Worm (Caenorhabditis elegans) whole organism, L1 larva: ENCODE results near the gene dpf-1.

ENCODE experiments used
- C16A3.4 ChIP-seq: fragments of 150-350 bp; optimal IDR thresholded peaks from 2 replicates; lab custom pipeline; 2014; ENCODE audit warnings: missing biosample characterization, missing genetic modification characterization
- aly-2 ChIP-seq: fragments of 150-350 bp; optimal IDR thresholded peaks from 2 replicates; lab custom pipeline; 2014; ENCODE audit warnings: missing biosample characterization, missing genetic modification characterization
- ama-1 ChIP-seq: fragments of 150-350 bp; optimal IDR thresholded peaks from 2 replicates; lab custom pipeline; 2014
- ceh-8 ChIP-seq: fragments of 200-800 bp; sonication (Bioruptor generic); optimal IDR thresholded peaks from 2 replicates; lab custom pipeline; 2018; ENCODE audit warnings: mild to moderate bottlenecking, missing genetic modification characterization, moderate library complexity, missing compliant biosample characterization
- ceh-82 ChIP-seq, 3 experiments: fragments of 150-350 bp in 1 of 3; sonication (generic microtip) in 2 of 3; optimal IDR thresholded peaks; 2 replicates each; lab custom pipeline; 2014 to 2017; ENCODE audit warnings: missing biosample characterization in 3 of 3, missing genetic modification characterization in 3 of 3
- ces-1 ChIP-seq: fragments of 150-350 bp; optimal IDR thresholded peaks from 2 replicates; lab custom pipeline; 2014; ENCODE audit warnings: missing biosample characterization, missing genetic modification reagents, missing genetic modification characterization
- dpl-1 ChIP-seq, 3 experiments: fragments of 150-350 bp in 2 of 3; sonication (generic microtip) in 1 of 3; optimal IDR thresholded peaks; 2 replicates each; lab custom pipeline; 2014 to 2017; ENCODE audit warnings: missing biosample characterization in 3 of 3, missing genetic modification characterization in 3 of 3, missing genetic modification reagents in 3 of 3
- dsc-1 ChIP-seq: sonication (generic microtip); optimal IDR thresholded peaks from 2 replicates; lab custom pipeline; 2016; ENCODE audit warnings: mild to moderate bottlenecking, missing genetic modification characterization, missing compliant biosample characterization
- efl-1 ChIP-seq, 4 experiments: fragments of 150-350 bp; optimal IDR thresholded peaks in 3 of 4; peaks in 1 of 4; 1 replicate in 1 of 4; 2 replicates in 3 of 4; lab custom pipeline; 2014; ENCODE audit warnings: missing biosample characterization in 2 of 4, missing genetic modification characterization in 2 of 4, missing genetic modification reagents in 2 of 4
- elt-2 ChIP-seq: sonication (generic microtip); optimal IDR thresholded peaks from 2 replicates; lab custom pipeline; 2016; ENCODE audit warnings: missing genetic modification characterization, mild to moderate bottlenecking, inconsistent platforms, missing compliant biosample characterization, missing genetic modification reagents
- fos-1 ChIP-seq: fragments of 150-350 bp; optimal IDR thresholded peaks from 2 replicates; lab custom pipeline; 2014; ENCODE audit warnings: missing biosample characterization, missing genetic modification characterization
- hlh-17 ChIP-seq: fragments of 200-800 bp; sonication (Bioruptor generic); optimal IDR thresholded peaks from 2 replicates; lab custom pipeline; 2018; ENCODE audit warnings: missing genetic modification characterization, mild to moderate bottlenecking, missing compliant biosample characterization, moderate library complexity, borderline replicate concordance
- hpl-2 ChIP-seq: fragments of 150-350 bp; optimal IDR thresholded peaks from 2 replicates; lab custom pipeline; 2014; ENCODE audit warnings: missing biosample characterization, missing genetic modification reagents, missing genetic modification characterization
- isw-1 ChIP-seq: fragments of 200-800 bp; sonication (Bioruptor generic); IDR thresholded peaks from 2 replicates; pipeline ENCODE4 v1.3.6; 2022; ENCODE audit warnings: missing genetic modification characterization, missing compliant biosample characterization
- jun-1 ChIP-seq: fragments of 150-350 bp; optimal IDR thresholded peaks from 2 replicates; lab custom pipeline; 2014; ENCODE audit warnings: missing biosample characterization, missing genetic modification reagents, missing genetic modification characterization
- lin-13 ChIP-seq: fragments of 150-350 bp; optimal IDR thresholded peaks from 2 replicates; lab custom pipeline; 2014; ENCODE audit warnings: missing biosample characterization, missing genetic modification reagents, missing genetic modification characterization
- lin-14 ChIP-seq: fragments of 200-800 bp; sonication (Bioruptor generic); optimal IDR thresholded peaks from 2 replicates; lab custom pipeline; 2018; ENCODE audit warnings: mild to moderate bottlenecking, missing genetic modification characterization, moderate library complexity, missing compliant biosample characterization
- lin-35 ChIP-seq, 2 experiments: fragments of 150-350 bp; optimal IDR thresholded peaks; 2 replicates each; lab custom pipeline; 2014; ENCODE audit warnings: missing biosample characterization in 2 of 2, missing genetic modification characterization in 2 of 2, missing genetic modification reagents in 2 of 2
- lir-3 ChIP-seq: sonication (generic microtip); optimal IDR thresholded peaks from 2 replicates; lab custom pipeline; 2016; ENCODE audit warnings: mild to moderate bottlenecking, missing genetic modification characterization, moderate library complexity, missing compliant biosample characterization; ENCODE audit not compliant: poor library complexity
- mab-9 ChIP-seq: fragments of 200-800 bp; sonication (Bioruptor generic); IDR thresholded peaks from 2 replicates; pipeline ENCODE4 v1.3.6; 2022; ENCODE audit warnings: missing genetic modification reagents, missing genetic modification characterization, missing compliant biosample characterization
- mdl-1 ChIP-seq, 2 experiments: fragments of 150-350 bp; optimal IDR thresholded peaks; 2 replicates each; lab custom pipeline; 2014 to 2017; ENCODE audit warnings: missing biosample characterization in 2 of 2, missing genetic modification characterization in 2 of 2, inconsistent platforms in 1 of 2
- nhr-20 ChIP-seq: sonication (generic microtip); optimal IDR thresholded peaks from 2 replicates; lab custom pipeline; 2016; ENCODE audit warnings: mild to moderate bottlenecking, missing genetic modification characterization, missing compliant biosample characterization
- nhr-237 ChIP-seq: fragments of 150-350 bp; optimal IDR thresholded peaks from 2 replicates; lab custom pipeline; 2014; ENCODE audit warnings: missing biosample characterization, missing genetic modification characterization
- nhr-47 ChIP-seq: sonication (generic microtip); optimal IDR thresholded peaks from 2 replicates; lab custom pipeline; 2016; ENCODE audit warnings: mild to moderate bottlenecking, missing genetic modification characterization, moderate library complexity, missing compliant biosample characterization
- nhr-71 ChIP-seq: sonication (generic microtip); optimal IDR thresholded peaks from 2 replicates; lab custom pipeline; 2016; ENCODE audit warnings: mild to moderate bottlenecking, missing genetic modification characterization, moderate library complexity, missing compliant biosample characterization
- nhr-77 ChIP-seq: fragments of 150-350 bp; optimal IDR thresholded peaks from 2 replicates; lab custom pipeline; 2014; ENCODE audit warnings: missing biosample characterization, missing genetic modification characterization
- nhr-90 ChIP-seq: sonication (generic microtip); optimal IDR thresholded peaks from 2 replicates; lab custom pipeline; 2016; ENCODE audit warnings: mild to moderate bottlenecking, missing genetic modification characterization, missing compliant biosample characterization; ENCODE audit not compliant: poor library complexity
- pag-3 ChIP-seq: sonication (generic microtip); optimal IDR thresholded peaks from 2 replicates; lab custom pipeline; 2017; ENCODE audit warnings: missing genetic modification characterization, mild to moderate bottlenecking, missing compliant biosample characterization, antibody characterized with exemption, borderline replicate concordance; ENCODE audit not compliant: insufficient read depth
- pax-3 ChIP-seq: fragments of 200-800 bp; sonication (Bioruptor generic); optimal IDR thresholded peaks from 2 replicates; lab custom pipeline; 2018; ENCODE audit warnings: mild to moderate bottlenecking, missing genetic modification characterization, moderate library complexity, missing compliant biosample characterization
- snpc-4 ChIP-seq: fragments of 150-350 bp; optimal IDR thresholded peaks from 2 replicates; lab custom pipeline; 2014; ENCODE audit warnings: missing biosample characterization, missing genetic modification characterization
- swsn-7 ChIP-seq: sonication (generic microtip); optimal IDR thresholded peaks from 2 replicates; lab custom pipeline; 2016; ENCODE audit warnings: missing genetic modification characterization, missing compliant biosample characterization
- tbx-2 ChIP-seq: sonication (generic microtip); optimal IDR thresholded peaks from 2 replicates; lab custom pipeline; 2016; ENCODE audit warnings: missing genetic modification characterization, missing compliant biosample characterization
- unc-30 ChIP-seq: sonication (generic microtip); optimal IDR thresholded peaks from 2 replicates; lab custom pipeline; 2017; ENCODE audit warnings: missing biosample characterization, missing genetic modification characterization
- unc-62 ChIP-seq: fragments of 150-350 bp; optimal IDR thresholded peaks from 2 replicates; lab custom pipeline; 2014; ENCODE audit warnings: missing biosample characterization, missing genetic modification reagents, missing genetic modification characterization
- unc-86 ChIP-seq: sonication (generic microtip); optimal IDR thresholded peaks from 2 replicates; lab custom pipeline; 2016; ENCODE audit warnings: missing genetic modification characterization, missing compliant biosample characterization
- unc-98 ChIP-seq: fragments of 200-800 bp; sonication (Bioruptor generic); IDR thresholded peaks from 2 replicates; pipeline ENCODE4 v1.3.6; 2022; ENCODE audit warnings: missing genetic modification characterization, missing compliant biosample characterization
- zip-4 ChIP-seq: fragments of 200-800 bp; sonication (Bioruptor generic); optimal IDR thresholded peaks from 2 replicates; lab custom pipeline; 2018; ENCODE audit warnings: mild to moderate bottlenecking, missing genetic modification characterization, moderate library complexity, missing compliant biosample characterization

dpf-1 gene

ce11 chrV:15495169-15495568 is 24.0 kb downstream of the dpf-1 start, which contains the start of gene srh-219:
TSS of gene srh-219 (plus strand) at chrV:15495469.
- TF ChIP-seq unc-30 (tag; lab: Kevin White, UChicago) (no peak), hpl-2 (GFP tag; lab: Kevin White, UChicago) (no peak), snpc-4 (tag; lab: Kevin White, UChicago) (no peak), efl-1 (optimal IDR thresholded peaks at IDR 0.05; lab: Kevin White, UChicago) (no peak), efl-1 (GFP tag; optimal IDR thresholded peaks at IDR 0.05 in 1 of 2; lab: Kevin White, UChicago) (peak in 1 of 2 experiments; percentile 48), nhr-77 (tag; lab: Kevin White, UChicago) (no peak), unc-86 (tag; lab: Kevin White, UChicago) (no peak), lin-13 (no peak), nhr-47 (tag; lab: Kevin White, UChicago) (no peak)

- TF ChIP-seq lin-35 (GFP tag; optimal IDR thresholded peaks at IDR 0.05; lab: Kevin White, UChicago) (peak in 1 of 2 experiments; percentile 49), jun-1 (tag; lab: Kevin White, UChicago) (peak; percentile 82), dpl-1 (GFP tag; optimal IDR thresholded peaks at IDR 0.05; lab: Kevin White, UChicago) (no peak), unc-62 (GFP tag; lab: Kevin White, UChicago) (no peak), efl-1 (optimal IDR thresholded peaks at IDR 0.05; lab: Kevin White, UChicago) (peak; percentile 20 to 48), efl-1 (GFP tag; optimal IDR thresholded peaks at IDR 0.05 in 1 of 2; lab: Kevin White, UChicago) (no peak), nhr-20 (tag; lab: Kevin White, UChicago) (peak; percentile 19), tbx-2 (tag; lab: Kevin White, UChicago) (peak; percentile 19), nhr-77 (tag; lab: Kevin White, UChicago) (peak; percentile 21), fos-1 (tag; lab: Kevin White, UChicago) (peak; percentile 3), elt-2 (peak; percentile 88), unc-86 (tag; lab: Kevin White, UChicago) (no peak), nhr-90 (tag; lab: Kevin White, UChicago) (peak; percentile 48), lin-14 (peak; percentile 68), swsn-7 (tag; lab: Kevin White, UChicago) (peak; percentile 30), snpc-4 (tag; lab: Kevin White, UChicago) (no peak), hlh-17 (GFP tag; lab: Kevin White, UChicago) (no peak), nhr-71 (tag; lab: Kevin White, UChicago) (no peak), ama-1 (lab: Kevin White, UChicago) (no peak), mdl-1 (tag; optimal IDR thresholded peaks at IDR 0.05; lab: Kevin White, UChicago) (peak in 1 of 2 experiments; percentile 18), dsc-1 (no peak), ces-1 (GFP tag; lab: Kevin White, UChicago) (no peak)
Observed at ce11 chrV:15497731-15498130, 26.6 kb downstream of the dpf-1 start.

ce11 chrV:15498434-15498833 is 27.3 kb downstream of the dpf-1 start, which contains the start of gene C06B8.7:
TSS of gene C06B8.7 (plus strand) at chrV:15498734.
- no peak for TF ChIP-seq nhr-237 (tag; lab: Kevin White, UChicago)

ce11 chrV:15499099-15499498 is 28.0 kb downstream of the dpf-1 start:
- TF ChIP-seq efl-1 (optimal IDR thresholded peaks at IDR 0.05; lab: Kevin White, UChicago) (peak in 1 of 2 experiments; percentile 11), efl-1 (GFP tag; optimal IDR thresholded peaks at IDR 0.05 in 1 of 2; lab: Kevin White, UChicago) (peak in 1 of 2 experiments; percentile 77), elt-2 (peak; percentile 7), lin-14 (peak; percentile 2), ceh-8 (GFP tag; lab: Kevin White, UChicago) (no peak)

ce11 chrV:15503603-15504002 is 32.5 kb downstream of the dpf-1 start:
- TF ChIP-seq efl-1 (optimal IDR thresholded peaks at IDR 0.05; lab: Kevin White, UChicago) (no peak), efl-1 (GFP tag; optimal IDR thresholded peaks at IDR 0.05 in 1 of 2; lab: Kevin White, UChicago) (peak in 1 of 2 experiments; percentile 79), aly-2 (tag; lab: Kevin White, UChicago) (no peak)

- peak; percentile 56 for TF ChIP-seq nhr-90 (tag; lab: Kevin White, UChicago)
- peak in 2 of 3 experiments; percentile 10 to 52 for TF ChIP-seq ceh-82 (tag; optimal IDR thresholded peaks at IDR 0.05; lab: Kevin White, UChicago)
- TF ChIP-seq jun-1 (tag; lab: Kevin White, UChicago), result peak; percentile 0
- TF ChIP-seq mdl-1 (tag; optimal IDR thresholded peaks at IDR 0.05; lab: Kevin White, UChicago), result peak in 1 of 2 experiments; percentile 33
- TF ChIP-seq unc-98 (GFP tag; lab: Robert Waterston, UW), result no peak
- TF ChIP-seq pax-3 (tag; lab: Kevin White, UChicago), result no peak
- no peak for TF ChIP-seq unc-86 (tag; lab: Kevin White, UChicago)
- TF ChIP-seq hlh-17 (GFP tag; lab: Kevin White, UChicago), result no peak
- peak; percentile 37 for TF ChIP-seq C16A3.4
- peak; percentile 15 for TF ChIP-seq elt-2
- no peak for TF ChIP-seq zip-4
- TF ChIP-seq lir-3 (tag; lab: Kevin White, UChicago), result no peak
- no peak for TF ChIP-seq ceh-8 (GFP tag; lab: Kevin White, UChicago)
- peak; percentile 55 for TF ChIP-seq nhr-20 (tag; lab: Kevin White, UChicago)
- no peak for TF ChIP-seq pag-3 (tag; lab: Kevin White, UChicago)
- no peak for TF ChIP-seq mab-9
- TF ChIP-seq aly-2 (tag; lab: Kevin White, UChicago), result no peak
- no peak for TF ChIP-seq isw-1 (GFP tag; lab: Robert Waterston, UW)
- peak in 1 of 3 experiments; percentile 26 for TF ChIP-seq dpl-1 (GFP tag; optimal IDR thresholded peaks at IDR 0.05; lab: Kevin White, UChicago)
- peak; percentile 45 for TF ChIP-seq lin-13
Observed at ce11 chrV:15505068-15505467, 33.9 kb downstream of the dpf-1 start.
